Fruit fly (Drosophila melanogaster) whole organism, prepupa: ENCODE results near the gene CG13365.

Experiments
- Blimp-1 ChIP-seq: fragments of 200-800 bp; sonication (Bioruptor generic); optimal IDR thresholded peaks from 3 replicates; lab custom pipeline; 2017; ENCODE audit warnings: missing biosample characterization, missing genetic modification characterization, mild to moderate bottlenecking, moderate library complexity, missing genetic modification reagents
- CG10631 ChIP-seq: fragments of 200-800 bp; sonication (Bioruptor generic); optimal IDR thresholded peaks from 2 replicates; lab custom pipeline; 2016; ENCODE audit warnings: missing biosample characterization, missing genetic modification characterization
- CG10669 ChIP-seq: fragments of 200-800 bp; sonication (Bioruptor generic); optimal IDR thresholded peaks from 3 replicates; lab custom pipeline; 2018; ENCODE audit warnings: missing biosample characterization, mild to moderate bottlenecking, missing genetic modification characterization, moderate library complexity
- CG11294 ChIP-seq: fragments of 200-800 bp; sonication (Bioruptor generic); IDR thresholded peaks from 2 replicates; pipeline ENCODE4 v1.3.6; 2022; ENCODE audit warnings: missing biosample characterization, missing genetic modification characterization
- CG11762 ChIP-seq: fragments of 200-800 bp; sonication (Bioruptor generic); optimal IDR thresholded peaks from 3 replicates; lab custom pipeline; 2016; ENCODE audit warnings: missing biosample characterization, missing genetic modification characterization; ENCODE audit not compliant: insufficient read depth
- CG11902 ChIP-seq: fragments of 200-800 bp; sonication (Bioruptor generic); optimal IDR thresholded peaks from 3 replicates; lab custom pipeline; 2016; ENCODE audit warnings: missing biosample characterization, missing genetic modification characterization
- CG15336 ChIP-seq: fragments of 200-800 bp; sonication (Bioruptor generic); IDR thresholded peaks from 2 replicates; pipeline ENCODE4 v1.3.6; 2022; ENCODE audit warnings: missing biosample characterization, missing genetic modification characterization
- CG1621 ChIP-seq: fragments of 200-800 bp; sonication (Bioruptor generic); optimal IDR thresholded peaks from 3 replicates; lab custom pipeline; 2018; ENCODE audit warnings: missing biosample characterization, mild to moderate bottlenecking, missing genetic modification characterization
- CG3032 ChIP-seq: fragments of 200-800 bp; optimal IDR thresholded peaks from 2 replicates; lab custom pipeline; 2019; ENCODE audit warnings: missing biosample characterization, mild to moderate bottlenecking, missing genetic modification characterization, moderate library complexity
- CG31627 ChIP-seq: fragments of 200-800 bp; sonication (Bioruptor generic); optimal IDR thresholded peaks from 3 replicates; lab custom pipeline; 2016; ENCODE audit warnings: missing biosample characterization, missing genetic modification characterization
- CG32006 ChIP-seq: fragments of 200-800 bp; sonication (Bioruptor generic); optimal IDR thresholded peaks from 3 replicates; lab custom pipeline; 2017; ENCODE audit warnings: missing biosample characterization, mild to moderate bottlenecking, missing genetic modification characterization
- CG3919 ChIP-seq: fragments of 200-800 bp; sonication (Bioruptor generic); optimal IDR thresholded peaks from 3 replicates; lab custom pipeline; 2016; ENCODE audit warnings: missing biosample characterization, missing genetic modification characterization
- CG6163 ChIP-seq: fragments of 200-800 bp; sonication (Bioruptor generic); IDR thresholded peaks from 3 replicates; pipeline ENCODE4 v1.3.6; 2022; ENCODE audit warnings: missing biosample characterization, missing genetic modification characterization
- CG6792 ChIP-seq: fragments of 200-800 bp; sonication (Bioruptor generic); optimal IDR thresholded peaks from 3 replicates; lab custom pipeline; 2016; ENCODE audit warnings: missing biosample characterization, missing genetic modification characterization
- CG6854 ChIP-seq: fragments of 200-800 bp; sonication (Bioruptor generic); optimal IDR thresholded peaks from 2 replicates; lab custom pipeline; 2017; ENCODE audit warnings: missing biosample characterization, mild to moderate bottlenecking, missing genetic modification characterization
- CG9139 ChIP-seq: fragments of 200-800 bp; sonication (Bioruptor generic); optimal IDR thresholded peaks from 3 replicates; lab custom pipeline; 2017; ENCODE audit warnings: missing biosample characterization, mild to moderate bottlenecking, missing genetic modification characterization
- Eip78C ChIP-seq: fragments of 200-800 bp; sonication (Bioruptor generic); peaks from one replicate; lab custom pipeline; 2016; ENCODE audit warnings: missing biosample characterization, missing genetic modification characterization
- Ets21C ChIP-seq: fragments of 200-800 bp; sonication (Bioruptor generic); optimal IDR thresholded peaks from 3 replicates; lab custom pipeline; 2016; ENCODE audit warnings: missing biosample characterization, missing genetic modification characterization
- Gug ChIP-seq: fragments of 200-800 bp; sonication (Bioruptor generic); IDR thresholded peaks from 2 replicates; pipeline ENCODE4 v1.3.6; 2022; ENCODE audit warnings: missing biosample characterization, missing genetic modification characterization
- Hr38 ChIP-seq: sonication (Bioruptor generic); optimal IDR thresholded peaks from 2 replicates; lab custom pipeline; 2016; ENCODE audit warnings: missing biosample characterization, missing genetic modification characterization
- Hr39 ChIP-seq: fragments of 200-800 bp; sonication (Bioruptor generic); optimal IDR thresholded peaks from 2 replicates; lab custom pipeline; 2016; ENCODE audit warnings: missing biosample characterization, missing genetic modification characterization
- Hr4 ChIP-seq: fragments of 200-800 bp; sonication (Bioruptor generic); optimal IDR thresholded peaks from 3 replicates; lab custom pipeline; 2016; ENCODE audit warnings: missing biosample characterization, missing genetic modification characterization
- Lpt ChIP-seq: fragments of 200-800 bp; sonication (Bioruptor generic); optimal IDR thresholded peaks from 3 replicates; lab custom pipeline; 2016; ENCODE audit warnings: missing biosample characterization, missing genetic modification characterization
- Met ChIP-seq: fragments of 200-800 bp; sonication (Bioruptor generic); optimal IDR thresholded peaks from 3 replicates; lab custom pipeline; 2016; ENCODE audit warnings: missing biosample characterization, missing genetic modification characterization
- acj6 ChIP-seq: fragments of 200-800 bp; sonication (Bioruptor generic); optimal IDR thresholded peaks from 3 replicates; lab custom pipeline; 2016; ENCODE audit warnings: missing biosample characterization, missing genetic modification characterization
- dac ChIP-seq: fragments of 200-800 bp; sonication (Bioruptor generic); optimal IDR thresholded peaks from 2 replicates; lab custom pipeline; 2017; ENCODE audit warnings: missing biosample characterization, mild to moderate bottlenecking, missing genetic modification characterization
- dsx ChIP-seq: fragments of 200-800 bp; optimal IDR thresholded peaks from 3 replicates; lab custom pipeline; 2019; ENCODE audit warnings: missing biosample characterization, mild to moderate bottlenecking, missing genetic modification characterization, moderate library complexity; ENCODE audit not compliant: poor library complexity, severe bottlenecking
- esn ChIP-seq: fragments of 200-800 bp; sonication (Bioruptor generic); optimal IDR thresholded peaks from 2 replicates; lab custom pipeline; 2016; ENCODE audit warnings: missing biosample characterization, mild to moderate bottlenecking, missing genetic modification characterization, moderate library complexity
- fd59A ChIP-seq: fragments of 200-800 bp; sonication (Bioruptor generic); optimal IDR thresholded peaks from 2 replicates; lab custom pipeline; 2017; ENCODE audit warnings: missing biosample characterization, mild to moderate bottlenecking, missing genetic modification characterization, missing genetic modification reagents
- fd85E ChIP-seq: fragments of 200-800 bp; sonication (Bioruptor generic); optimal IDR thresholded peaks from 3 replicates; lab custom pipeline; 2016; ENCODE audit warnings: missing biosample characterization, missing genetic modification characterization
- fkh ChIP-seq: fragments of 200-800 bp; sonication (Bioruptor generic); optimal IDR thresholded peaks from 3 replicates; lab custom pipeline; 2017; ENCODE audit warnings: missing biosample characterization, mild to moderate bottlenecking, missing genetic modification characterization, moderate library complexity
- lz ChIP-seq: fragments of 200-800 bp; sonication (Bioruptor generic); optimal IDR thresholded peaks from 3 replicates; lab custom pipeline; 2016; ENCODE audit warnings: missing biosample characterization, missing genetic modification characterization
- pdm3 ChIP-seq: fragments of 200-800 bp; sonication (Bioruptor generic); optimal IDR thresholded peaks from 3 replicates; lab custom pipeline; 2016; ENCODE audit warnings: missing biosample characterization, missing genetic modification characterization
- salr ChIP-seq, 2 experiments: fragments of 200-800 bp; sonication (Bioruptor generic); optimal IDR thresholded peaks; 3 replicates each; lab custom pipeline; 2016 to 2018; ENCODE audit warnings: missing biosample characterization in 2 of 2, missing genetic modification characterization in 2 of 2, mild to moderate bottlenecking in 1 of 2
- spab ChIP-seq: fragments of 200-800 bp; sonication (Bioruptor generic); optimal IDR thresholded peaks from 2 replicates; lab custom pipeline; 2017; ENCODE audit warnings: missing biosample characterization, mild to moderate bottlenecking, missing genetic modification characterization, missing genetic modification reagents
- svp ChIP-seq: fragments of 200-800 bp; sonication (Bioruptor generic); peaks from one replicate; lab custom pipeline; 2016; ENCODE audit warnings: missing biosample characterization, missing genetic modification characterization
- topi ChIP-seq: fragments of 200-800 bp; sonication (Bioruptor generic); optimal IDR thresholded peaks from 3 replicates; lab custom pipeline; 2016; ENCODE audit warnings: missing biosample characterization, missing genetic modification characterization
- vri ChIP-seq: fragments of 200-800 bp; sonication (Bioruptor generic); optimal IDR thresholded peaks from 3 replicates; lab custom pipeline; 2016; ENCODE audit warnings: missing biosample characterization, mild to moderate bottlenecking, missing genetic modification characterization

Gene CG13365

DNA sequence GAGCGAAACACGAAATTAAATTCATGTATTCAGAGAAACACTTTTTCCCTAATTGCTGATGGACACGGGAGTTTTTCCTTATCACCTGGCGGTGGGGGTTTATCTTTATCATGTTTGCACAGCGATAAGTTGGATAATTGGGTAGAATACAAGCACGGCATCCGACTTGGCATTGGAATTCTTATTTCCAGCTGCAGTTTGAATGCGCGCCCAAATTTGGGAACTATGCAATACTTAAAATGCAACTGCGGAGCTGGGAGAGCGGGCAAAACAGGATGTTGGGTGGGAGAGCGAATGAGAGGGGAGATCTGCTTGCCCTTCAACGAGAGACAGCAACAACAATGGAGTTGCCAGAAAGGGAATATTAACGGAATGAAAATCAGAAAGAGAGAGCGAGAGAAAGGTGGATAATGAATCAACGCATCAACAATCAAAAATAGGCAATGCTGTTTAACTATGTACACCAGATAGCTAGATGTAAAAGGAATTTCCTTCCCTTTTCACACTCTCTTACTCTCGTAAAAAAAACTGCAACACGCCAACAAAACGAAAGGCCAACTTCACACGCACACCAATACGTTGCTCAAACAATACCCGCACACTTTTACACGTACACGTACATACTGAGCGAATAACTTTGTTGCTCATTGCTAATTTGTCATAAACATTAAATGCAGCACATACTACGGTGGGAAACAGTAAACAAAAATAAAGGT, 4.1 kb downstream of the CG13365 start:
- TF ChIP-seq CG6854 (GFP tag; lab: Kevin White, UChicago) = no peak
- TF ChIP-seq Ets21C = no peak
- no peak for TF ChIP-seq Blimp-1 (GFP tag; lab: Kevin White, UChicago)
- no peak for TF ChIP-seq spab
- peak; percentile 11 for TF ChIP-seq vri
- TF ChIP-seq CG1621 = no peak
- peak; percentile 70 for TF ChIP-seq Eip78C (GFP tag; lab: Kevin White, UChicago)
- TF ChIP-seq pdm3 (GFP tag; lab: Kevin White, UChicago) = peak; percentile 3
- TF ChIP-seq CG3032 = no peak
- peak; percentile 42 for TF ChIP-seq esn (GFP tag; lab: Kevin White, UChicago)
- 0 out of 3 replicates have a peak, but pooled peaks have one; percentile 23 for TF ChIP-seq CG6163
- peak; percentile 58 for TF ChIP-seq svp (GFP tag; lab: Kevin White, UChicago)
- TF ChIP-seq fkh (GFP tag; lab: Kevin White, UChicago) = peak; percentile 6
- peak; percentile 2 for TF ChIP-seq CG6792 (GFP tag; lab: Kevin White, UChicago)
- TF ChIP-seq dsx = peak; percentile 87
- TF ChIP-seq Hr4 = no peak
- peak; percentile 33 for TF ChIP-seq topi (GFP tag; lab: Kevin White, UChicago)
- peak; percentile 0 for TF ChIP-seq CG3919 (GFP tag; lab: Kevin White, UChicago)
- TF ChIP-seq lz (GFP tag; lab: Kevin White, UChicago) = peak; percentile 5
- TF ChIP-seq, all 60 proteins: peak for 12

DNA sequence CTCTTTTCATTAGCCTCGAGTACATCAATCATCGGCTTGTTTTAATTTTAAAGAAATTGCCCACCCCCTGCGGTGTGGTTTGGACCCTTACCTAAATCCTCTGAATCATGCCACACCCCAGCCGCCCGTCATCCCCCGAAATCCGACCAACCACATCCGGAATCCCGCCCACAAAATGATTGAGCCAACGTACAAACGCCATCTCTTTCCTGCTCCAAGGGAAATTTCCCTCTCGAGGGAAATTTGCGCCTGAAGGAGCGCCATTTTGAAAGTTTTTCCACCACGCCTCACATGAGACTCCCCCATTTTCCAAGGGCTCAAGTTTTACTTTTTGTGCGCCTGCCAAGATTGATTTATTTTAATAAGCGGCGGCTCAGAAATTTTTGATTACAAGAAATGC, 11.0 kb downstream of the CG13365 start:
- TF ChIP-seq CG9139 (no peak), CG11294 (no peak), CG32006 (GFP tag; lab: Kevin White, UChicago) (no peak), CG6792 (GFP tag; lab: Kevin White, UChicago) (no peak), Hr39 (GFP tag; lab: Kevin White, UChicago) (no peak), CG6163 (no peak), Hr38 (GFP tag; lab: Kevin White, UChicago) (no peak), CG10669 (GFP tag; lab: Kevin White, UChicago) (no peak), dac (GFP tag; lab: Kevin White, UChicago) (no peak), Ets21C (no peak), Met (GFP tag; lab: Kevin White, UChicago) (no peak), svp (GFP tag; lab: Kevin White, UChicago) (no peak), CG15336 (GFP tag; lab: Robert Waterston, UW) (no peak), acj6 (GFP tag; lab: Kevin White, UChicago) (no peak), CG11902 (GFP tag; lab: Kevin White, UChicago) (no peak), Hr4 (no peak), lz (GFP tag; lab: Kevin White, UChicago) (no peak), CG10631 (GFP tag; lab: Kevin White, UChicago) (no peak), CG1621 (no peak)

dm6 chrX:601984-602383, 19.0 kb downstream of the CG13365 start:
- no peak for TF ChIP-seq esn (GFP tag; lab: Kevin White, UChicago)
- TF ChIP-seq vri = no peak
- no peak for TF ChIP-seq CG11762 (GFP tag; lab: Kevin White, UChicago)
- no peak for TF ChIP-seq CG10669 (GFP tag; lab: Kevin White, UChicago)
- TF ChIP-seq fd85E = no peak
- no peak for TF ChIP-seq CG31627 (GFP tag; lab: Kevin White, UChicago)
- no peak for TF ChIP-seq Met (GFP tag; lab: Kevin White, UChicago)
- no peak for TF ChIP-seq Gug (GFP tag; lab: Robert Waterston, UW)
- TF ChIP-seq svp (GFP tag; lab: Kevin White, UChicago) = no peak
- no peak for TF ChIP-seq fkh (GFP tag; lab: Kevin White, UChicago)
- no peak for TF ChIP-seq fd59A (GFP tag; lab: Kevin White, UChicago)
- TF ChIP-seq Hr39 (GFP tag; lab: Kevin White, UChicago) = no peak
- TF ChIP-seq Hr4 = no peak
- no peak for TF ChIP-seq lz (GFP tag; lab: Kevin White, UChicago)
- TF ChIP-seq CG6792 (GFP tag; lab: Kevin White, UChicago) = no peak
- no peak for TF ChIP-seq Lpt (GFP tag; lab: Kevin White, UChicago)
- TF ChIP-seq salr (GFP tag; optimal IDR thresholded peaks at IDR 0.05; lab: Kevin White, UChicago) = no peak
